Worm (Caenorhabditis elegans): ENCODE measurements around the gene W06F12.2.

ce11 chrIII:13762046-13762445 is 30.6 kb upstream of the W06F12.2 start, which contains the start of gene dbn-1:
- TF ChIP-seq nfya-2 (GFP tag; IDR thresholded peaks at IDR 0.05): no peak
- no peak for TF ChIP-seq athp-1 (tag; optimal IDR thresholded peaks at IDR 0.05)
- TF ChIP-seq dpl-1 (GFP tag; optimal IDR thresholded peaks at IDR 0.05): no peak
- no peak for TF ChIP-seq egl-44 (GFP tag; IDR thresholded peaks at IDR 0.05)
- TF ChIP-seq T26A5.8 (tag; optimal IDR thresholded peaks at IDR 0.05): no peak
- TF ChIP-seq snpc-1.3 (tag; optimal IDR thresholded peaks at IDR 0.05; ENCODE audit: insufficient read depth): no peak
- TF ChIP-seq K12H6.12 (tag; optimal IDR thresholded peaks at IDR 0.05): no peak
- no peak for TF ChIP-seq ztf-3 (GFP tag; optimal IDR thresholded peaks at IDR 0.05)
- no peak for TF ChIP-seq unc-62 (GFP tag; optimal IDR thresholded peaks at IDR 0.05)
